Worm (Caenorhabditis elegans) whole organism, L1 larva: Measurements from ENCODE around the gene F02C9.1.

Source experiments
- blmp-1 ChIP-seq: fragments of 150-350 bp; optimal IDR thresholded peaks from 2 replicates; lab custom pipeline; 2014; ENCODE audit warnings: missing biosample characterization, missing genetic modification characterization
- lin-35 ChIP-seq, 2 experiments: fragments of 150-350 bp; optimal IDR thresholded peaks; 2 replicates each; lab custom pipeline; 2014; ENCODE audit warnings: missing biosample characterization in 2 of 2, missing genetic modification characterization in 2 of 2, missing genetic modification reagents in 2 of 2
- mef-2 ChIP-seq: fragments of 150-350 bp; optimal IDR thresholded peaks from 2 replicates; lab custom pipeline; 2014; ENCODE audit warnings: missing biosample characterization, missing genetic modification characterization

ce11 chrV:3107450-3107849 is 31.1 kb upstream of the F02C9.1 start, which contains the start of gene str-68:
- TF ChIP-seq lin-35 (GFP tag; optimal IDR thresholded peaks at IDR 0.05; lab: Kevin White, UChicago) (no peak), blmp-1 (tag; lab: Kevin White, UChicago) (no peak), mef-2 (tag; lab: Kevin White, UChicago) (no peak)
